Fruit fly (Drosophila melanogaster): ENCODE measurements around the gene yellow-k.

The yellow-k gene

DNA sequence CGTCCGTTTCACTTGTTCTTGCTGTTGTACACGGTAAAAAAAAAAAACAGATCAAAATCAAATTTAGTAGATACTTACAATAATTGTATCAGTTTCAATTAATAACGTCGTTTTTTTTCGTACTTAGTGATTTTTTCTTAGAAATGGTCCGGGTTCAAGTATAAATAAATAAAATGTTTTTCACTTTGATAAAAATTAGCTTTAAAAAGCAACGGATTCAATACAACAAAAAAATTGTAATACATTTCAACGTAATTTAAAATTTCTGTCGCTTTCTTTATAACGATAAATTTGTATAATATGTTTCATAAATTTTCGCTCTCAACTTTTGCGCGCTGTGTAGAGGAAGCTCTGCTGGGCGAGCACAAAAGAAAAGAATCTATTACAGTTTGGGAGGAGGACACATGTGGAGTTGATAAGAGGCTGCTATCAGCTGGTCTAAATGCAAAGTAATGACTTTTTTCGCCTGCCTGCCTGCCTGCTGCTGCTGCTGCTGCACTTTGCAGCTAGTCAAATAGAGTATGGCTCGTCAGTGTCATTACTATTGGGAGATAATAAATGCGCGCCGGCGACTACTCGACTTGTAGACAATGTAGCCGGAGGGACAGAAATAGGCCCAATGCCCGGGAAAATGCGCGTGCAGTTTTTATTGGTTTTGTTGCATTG is 17.6 kb downstream of the yellow-k start (continued):
- TF ChIP-seq crp (GFP tag; optimal IDR thresholded peaks at IDR 0.05) (peak in 1 of 2 experiments; percentile 23), CG11093 (GFP tag; IDR thresholded peaks at IDR 0.05) (0 out of 3 replicates have a peak, but pooled peaks have one; percentile 43), Eip74EF (GFP tag; optimal IDR thresholded peaks at IDR 0.05) (peak in 1 of 2 experiments; percentile 78), insv (GFP tag; optimal IDR thresholded peaks at IDR 0.05) (no peak), jumu (GFP tag; optimal IDR thresholded peaks at IDR 0.05) (peak; percentile 1), GATAe (GFP tag; conservative IDR thresholded peaks at IDR 0.05) (no peak), cas (GFP tag; IDR thresholded peaks at IDR 0.05) (no peak), Lpt (GFP tag; optimal IDR thresholded peaks at IDR 0.05) (no peak), Xrp1 (GFP tag; IDR thresholded peaks at IDR 0.05) (peak; percentile 65), CG7987 (GFP tag; optimal IDR thresholded peaks at IDR 0.05) (no peak), CG9727 (GFP tag; optimal IDR thresholded peaks at IDR 0.05) (peak; percentile 89), chinmo (GFP tag; IDR thresholded peaks at IDR 0.05; ENCODE audit: partially characterized antibody) (0 out of 4 replicates have a peak, but pooled peaks have one; percentile 42), seq (GFP tag; IDR thresholded peaks at IDR 0.05) (peak; percentile 62), oc (tag; optimal IDR thresholded peaks at IDR 0.05) (peak; percentile 58), Hmx (GFP tag; optimal IDR thresholded peaks at IDR 0.05) (peak; percentile 49), Side (GFP tag; optimal IDR thresholded peaks at IDR 0.05) (no peak), CG3281 (GFP tag; optimal IDR thresholded peaks at IDR 0.05) (peak; percentile 70), CG2199 (GFP tag; IDR thresholded peaks at IDR 0.05) (peak; percentile 55; the same call in 1 of the 3 replicates), CG3838 (GFP tag; optimal IDR thresholded peaks at IDR 0.05) (no peak), Sry-δ (GFP tag; optimal IDR thresholded peaks at IDR 0.05) (peak; percentile 9), CG10654 (GFP tag; optimal IDR thresholded peaks at IDR 0.05) (peak; percentile 33), HLHmδ (GFP tag; optimal IDR thresholded peaks at IDR 0.05) (no peak), E2f1 (GFP tag; IDR thresholded peaks at IDR 0.05) (no peak; the same call in 1 of the 2 replicates), NfI (GFP tag; optimal IDR thresholded peaks at IDR 0.05) (peak; percentile 32), CG1832 (GFP tag; optimal IDR thresholded peaks at IDR 0.05) (no peak), CG9797 (GFP tag; optimal IDR thresholded peaks at IDR 0.05) (no peak), Poxn (GFP tag; IDR thresholded peaks at IDR 0.05) (no peak), CG9437 (GFP tag; optimal IDR thresholded peaks at IDR 0.05) (peak; percentile 70), CG11695 (GFP tag; IDR thresholded peaks at IDR 0.05) (peak; percentile 73; the same call in 2 of the 3 replicates), CG12104 (GFP tag; optimal IDR thresholded peaks at IDR 0.05) (peak; percentile 58), fu2 (GFP tag; optimal IDR thresholded peaks at IDR 0.05) (peak; percentile 16), Xbp1 (GFP tag; optimal IDR thresholded peaks at IDR 0.05) (peak; percentile 63), tio (GFP tag; optimal IDR thresholded peaks at IDR 0.05) (peak; percentile 68), dimm (GFP tag; IDR thresholded peaks at IDR 0.05) (no peak), Nf-YB (GFP tag; optimal IDR thresholded peaks at IDR 0.05) (peak; percentile 53), toy (GFP tag; IDR thresholded peaks at IDR 0.05) (0 out of 2 replicates have a peak, but pooled peaks have one; percentile 16), ttk (GFP tag; IDR thresholded peaks at IDR 0.05) (no peak), Bteb2 (GFP tag; optimal IDR thresholded peaks at IDR 0.05) (peak; percentile 46), Rx (GFP tag; IDR thresholded peaks at IDR 0.05) (0 out of 2 replicates have a peak, but pooled peaks have one; percentile 10), CG3163 (GFP tag; optimal IDR thresholded peaks at IDR 0.05) (no peak), CG13287 (GFP tag; IDR thresholded peaks at IDR 0.05; ENCODE audit: partially characterized antibody) (no peak), CG12155 (GFP tag; optimal IDR thresholded peaks at IDR 0.05) (peak; percentile 54), ash1 (GFP tag; optimal IDR thresholded peaks at IDR 0.05) (no peak), Ada2b (GFP tag; IDR thresholded peaks at IDR 0.05) (peak; percentile 35), CG1792 (GFP tag; optimal IDR thresholded peaks at IDR 0.05) (no peak), CG16813 (GFP tag; IDR thresholded peaks at IDR 0.05; ENCODE audit: partially characterized antibody) (no peak), CG15269 (tag; optimal IDR thresholded peaks at IDR 0.05) (peak; percentile 78), chif (GFP tag; optimal IDR thresholded peaks at IDR 0.05) (peak; percentile 59 to 70), maf-S (GFP tag; optimal IDR thresholded peaks at IDR 0.05) (no peak)

All from whole organism, embryonic.